Worm (Caenorhabditis elegans) whole organism, L4/young adult: ENCODE measurements around the gene unc-1.

Experiments
- W03F9.2 ChIP-seq: fragments of 150-350 bp; optimal IDR thresholded peaks from 2 replicates; lab custom pipeline; 2014; ENCODE audit warnings: missing biosample characterization, missing genetic modification characterization
- dao-5 ChIP-seq: sonication (generic microtip); optimal IDR thresholded peaks from 2 replicates; lab custom pipeline; 2016; ENCODE audit warnings: missing genotype, missing genetic modification characterization, moderate library complexity, missing compliant biosample characterization

DNA sequence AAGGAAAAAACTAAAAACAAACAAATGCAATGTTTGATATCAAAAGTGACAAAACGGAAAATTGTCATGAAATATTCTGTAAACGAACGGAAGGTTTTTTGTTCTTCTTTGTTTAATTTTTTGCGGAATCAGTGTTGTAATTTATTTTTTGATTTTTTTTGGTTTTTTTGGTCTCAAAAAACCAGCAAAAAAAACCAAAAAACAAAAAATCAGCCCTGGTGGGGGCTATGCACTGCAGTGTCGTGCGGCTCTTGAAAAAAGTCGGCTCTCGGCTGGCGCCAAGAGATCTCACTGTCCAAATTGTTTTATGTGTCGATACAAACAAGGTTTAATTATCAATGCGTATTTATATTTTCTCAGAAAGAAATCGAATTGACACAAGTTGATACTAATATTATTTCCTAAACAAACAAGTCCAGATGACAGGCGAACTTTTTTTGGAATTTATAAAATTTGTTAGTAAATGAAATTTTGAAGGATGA, 49.8 kb downstream of the unc-1 start:
- TF ChIP-seq dao-5 (tag; lab: Kevin White, UChicago) (no peak), W03F9.2 (tag; lab: Kevin White, UChicago) (no peak)
